Fruit fly (Drosophila melanogaster) whole organism, wandering third instar larva: Measurements from ENCODE around the gene CG6083.
"Not testable (repeated sequence)": the region's sequence is repeated elsewhere in the genome, so short reads cannot be mapped to it uniquely, and the experiment has no call there.

Source experiments
- Abd-B ChIP-seq: fragments of >200 bp; optimal IDR thresholded peaks from 2 replicates; lab custom pipeline; 2017; ENCODE audit warnings: missing biosample characterization, missing genetic modification characterization
- CG32264 ChIP-seq: fragments of 200-800 bp; sonication (Bioruptor generic); optimal IDR thresholded peaks from 2 replicates; lab custom pipeline; 2016; ENCODE audit warnings: missing biosample characterization, missing genetic modification characterization
- Dfd ChIP-seq: fragments of >200 bp; optimal IDR thresholded peaks from 2 replicates; lab custom pipeline; 2017; ENCODE audit warnings: missing biosample characterization, missing genetic modification characterization
- Dif ChIP-seq: fragments of 200-275, 200-300 bp; sonication (Bioruptor generic); optimal IDR thresholded peaks from 2 replicates; lab custom pipeline; 2018; ENCODE audit warnings: missing biosample characterization, missing genetic modification characterization; ENCODE audit not compliant: partially characterized antibody
- GATAd ChIP-seq: sonication (Bioruptor generic); optimal IDR thresholded peaks from 2 replicates; lab custom pipeline; 2016; ENCODE audit warnings: missing biosample characterization, missing genetic modification characterization
- HLH106 ChIP-seq: fragments of 200-800 bp; optimal IDR thresholded peaks from 3 replicates; lab custom pipeline; 2019; ENCODE audit warnings: missing biosample characterization, mild to moderate bottlenecking, missing genetic modification characterization, moderate library complexity
- Hnf4 ChIP-seq: fragments of 200-800 bp; sonication (Bioruptor generic); optimal IDR thresholded peaks from 2 replicates; lab custom pipeline; 2016; ENCODE audit warnings: missing biosample characterization, mild to moderate bottlenecking, missing genetic modification characterization
- Hr78 ChIP-seq: fragments of >200 bp; optimal IDR thresholded peaks from 2 replicates; lab custom pipeline; 2017; ENCODE audit warnings: missing biosample characterization, missing genetic modification characterization
- Hr83 ChIP-seq: fragments of 200-300 bp; sonication (Bioruptor generic); optimal IDR thresholded peaks from 2 replicates; lab custom pipeline; 2016; ENCODE audit warnings: missing biosample characterization, mild to moderate bottlenecking, missing genetic modification characterization, moderate library complexity; ENCODE audit not compliant: poor library complexity, severe bottlenecking
- Jra ChIP-seq: sonication (Bioruptor generic); optimal IDR thresholded peaks from 2 replicates; lab custom pipeline; 2016; ENCODE audit warnings: missing biosample characterization, missing genetic modification characterization
- Myc ChIP-seq: fragments of >200 bp; optimal IDR thresholded peaks from 2 replicates; lab custom pipeline; 2017
- N ChIP-seq: fragments of >200 bp; optimal IDR thresholded peaks from 2 replicates; lab custom pipeline; 2018; ENCODE audit warnings: missing biosample characterization, missing external identifiers, missing genetic modification characterization
- OdsH ChIP-seq: fragments of 200-800 bp; sonication (Bioruptor generic); optimal IDR thresholded peaks from 2 replicates; lab custom pipeline; 2016; ENCODE audit warnings: missing biosample characterization, mild to moderate bottlenecking, missing genetic modification characterization
- Rel ChIP-seq, 2 experiments: fragments of 200-800 bp; sonication (Bioruptor generic) in 1 of 2; optimal IDR thresholded peaks; 2 replicates in 1 of 2; 3 replicates in 1 of 2; lab custom pipeline; 2016 to 2019; ENCODE audit warnings: mild to moderate bottlenecking in 2 of 2, missing biosample characterization in 2 of 2, missing genetic modification characterization in 2 of 2, moderate library complexity in 1 of 2
- Vsx2 ChIP-seq: fragments of 200-300, 225-300 bp; sonication (Bioruptor generic); optimal IDR thresholded peaks from 2 replicates; lab custom pipeline; 2018; ENCODE audit warnings: missing biosample characterization, missing genetic modification characterization; ENCODE audit not compliant: partially characterized antibody
- brk ChIP-seq: fragments of 200-800 bp; sonication (Bioruptor generic); optimal IDR thresholded peaks from 2 replicates; lab custom pipeline; 2016; ENCODE audit warnings: missing biosample characterization, mild to moderate bottlenecking, missing genetic modification characterization
- dl ChIP-seq, 2 experiments: fragments of 175-275, 200-275 bp in 1 of 2; fragments of 200-275 bp in 1 of 2; sonication (Bioruptor generic); optimal IDR thresholded peaks; lab custom pipeline; 2018; ENCODE audit warnings: mild to moderate bottlenecking in 2 of 2, missing biosample characterization in 2 of 2, missing genetic modification characterization in 2 of 2, moderate library complexity in 2 of 2; ENCODE audit not compliant: partially characterized antibody in 2 of 2, insufficient read depth in 1 of 2
- dsf ChIP-seq: sonication (Bioruptor generic); optimal IDR thresholded peaks from 2 replicates; lab custom pipeline; 2016; ENCODE audit warnings: missing biosample characterization, missing genetic modification characterization, borderline replicate concordance
- ey ChIP-seq: fragments of 200-800 bp; sonication (Bioruptor generic); optimal IDR thresholded peaks from 2 replicates; lab custom pipeline; 2016; ENCODE audit warnings: missing biosample characterization, missing genetic modification characterization
- foxo ChIP-seq, 2 experiments: fragments of 200-800 bp; sonication (Bioruptor generic); optimal IDR thresholded peaks; 2 replicates in 1 of 2; 3 replicates in 1 of 2; lab custom pipeline; 2016 to 2017; ENCODE audit warnings: missing biosample characterization in 2 of 2, missing genetic modification characterization in 2 of 2
- fru ChIP-seq: fragments of 200-800 bp; sonication (Bioruptor generic); optimal IDR thresholded peaks from 3 replicates; lab custom pipeline; 2016; ENCODE audit warnings: missing biosample characterization, mild to moderate bottlenecking, missing genetic modification characterization
- lola ChIP-seq: fragments of >200 bp; optimal IDR thresholded peaks from 2 replicates; lab custom pipeline; 2017; ENCODE audit warnings: missing biosample characterization, missing genetic modification characterization
- psq ChIP-seq: fragments of 200-800 bp; sonication (Bioruptor generic); optimal IDR thresholded peaks from 3 replicates; lab custom pipeline; 2017; ENCODE audit warnings: missing biosample characterization, mild to moderate bottlenecking, missing genetic modification characterization, moderate library complexity
- rgr ChIP-seq: fragments of 200-800 bp; sonication (Bioruptor generic); optimal IDR thresholded peaks from 3 replicates; lab custom pipeline; 2016; ENCODE audit warnings: missing biosample characterization, mild to moderate bottlenecking, missing genetic modification characterization
- sv ChIP-seq: fragments of 200-800 bp; sonication (Bioruptor generic); optimal IDR thresholded peaks from 3 replicates; lab custom pipeline; 2016; ENCODE audit warnings: missing biosample characterization, missing genetic modification characterization
- tai ChIP-seq: sonication (Bioruptor generic); optimal IDR thresholded peaks from 2 replicates; lab custom pipeline; 2016; ENCODE audit warnings: missing biosample characterization, missing genetic modification characterization
- woc ChIP-seq: sonication (Bioruptor generic); optimal IDR thresholded peaks from 2 replicates; lab custom pipeline; 2016; ENCODE audit warnings: missing biosample characterization, mild to moderate bottlenecking, missing genetic modification characterization

CG6083 gene

DNA sequence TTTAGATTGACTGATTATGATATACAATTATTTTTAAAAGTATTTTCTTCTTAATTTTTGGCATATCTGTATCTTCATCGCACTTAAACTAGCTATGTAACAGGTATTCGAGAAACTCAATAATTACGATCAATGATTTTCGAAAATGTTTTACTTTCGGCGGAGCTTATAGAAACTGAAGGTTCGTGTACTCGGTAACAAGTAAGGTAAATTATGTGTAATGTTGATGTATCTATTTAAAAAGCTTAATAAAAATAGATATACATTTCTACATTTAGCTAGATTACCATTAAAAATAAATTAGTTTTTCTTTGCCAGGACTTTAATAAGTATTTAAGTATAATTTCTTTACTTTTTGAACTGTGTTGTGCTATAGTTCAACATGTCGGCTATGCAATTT, 47.1 kb downstream of the CG6083 start:
- TF ChIP-seq Abd-B (GFP tag; lab: Kevin White, UChicago), result no peak
- TF ChIP-seq Myc (lab: Kevin White, UChicago), result peak; percentile 7

DNA sequence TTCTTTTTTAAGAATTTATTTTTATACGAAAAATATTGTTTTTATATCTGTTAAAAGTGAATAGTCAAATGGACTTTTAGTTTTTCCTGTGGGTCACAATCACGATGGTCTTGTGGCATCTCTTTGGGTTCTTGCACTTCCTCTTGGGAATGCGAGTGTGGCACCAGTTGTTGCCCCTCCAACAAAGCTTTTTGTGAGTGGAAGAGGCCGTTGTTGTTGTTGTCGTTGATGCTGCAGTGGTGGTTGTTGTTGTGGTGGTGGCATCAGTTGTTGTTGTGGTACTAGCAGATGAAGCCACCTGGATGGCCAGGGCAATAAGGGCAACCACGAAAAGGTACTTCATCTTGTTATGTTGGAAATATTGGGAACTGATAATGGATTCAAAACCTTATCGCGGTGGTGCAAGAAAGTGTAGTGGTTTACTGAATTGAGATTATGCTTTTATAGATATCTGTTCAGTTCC, 47.7 kb downstream of the CG6083 start, which contains the start of gene CG33270:
TSS of gene CG33270 (minus strand) at position 413 of the 463 bp plus-strand sequence.
- TF ChIP-seq dl (GFP tag; optimal IDR thresholded peaks at IDR 0.05; lab: Kevin White, UChicago; ENCODE audit: insufficient read depth in 1 of 2, partially characterized antibody in 2 of 2) (no peak), lola (GFP tag; lab: Kevin White, UChicago) (no peak), Hr83 (GFP tag; lab: Kevin White, UChicago) (no peak), Dfd (GFP tag; lab: Kevin White, UChicago) (no peak), psq (GFP tag; lab: Kevin White, UChicago) (no peak), brk (GFP tag; lab: Kevin White, UChicago) (no peak), Dif (GFP tag; lab: Kevin White, UChicago) (no peak), Hr78 (no peak), Jra (GFP tag; lab: Kevin White, UChicago) (no peak), OdsH (no peak), Hnf4 (no peak), tai (no peak), sv (GFP tag; lab: Kevin White, UChicago) (no peak), GATAd (GFP tag; lab: Kevin White, UChicago) (no peak), ey (GFP tag; lab: Kevin White, UChicago) (no peak), Vsx2 (GFP tag; lab: Kevin White, UChicago) (no peak), foxo (GFP tag; optimal IDR thresholded peaks at IDR 0.05; lab: Kevin White, UChicago) (no peak), N (GFP tag; lab: Kevin White, UChicago) (no peak), fru (no peak), dsf (GFP tag; lab: Kevin White, UChicago) (no peak)

DNA sequence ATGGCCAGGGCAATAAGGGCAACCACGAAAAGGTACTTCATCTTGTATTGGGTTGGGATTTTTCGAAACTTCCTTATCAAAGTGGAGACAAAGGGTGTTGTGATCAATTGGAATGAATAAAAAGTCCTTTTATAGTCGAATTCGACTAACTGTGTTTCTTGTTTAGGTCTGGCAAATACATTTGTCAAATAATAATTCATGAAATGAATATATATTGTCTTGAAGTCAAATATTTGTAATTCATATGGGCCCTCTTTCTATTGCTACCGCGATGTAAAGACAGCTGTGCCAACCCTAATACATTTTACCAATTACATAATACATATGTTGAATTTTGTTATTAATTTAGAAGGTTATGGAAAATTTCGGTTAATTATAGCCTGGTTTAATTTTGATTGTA, 48.5 kb downstream of the CG6083 start, which contains the start of gene CG33271:
TSS of gene CG33271 (minus strand) at position 101 of the 400 bp plus-strand sequence.
- TF ChIP-seq Rel (GFP tag; optimal IDR thresholded peaks at IDR 0.05; lab: Kevin White, UChicago) (no peak), Rel (tag; optimal IDR thresholded peaks at IDR 0.05; lab: Kevin White, UChicago) (no peak), Jra (GFP tag; lab: Kevin White, UChicago) (no peak), Hr78 (no peak), rgr (GFP tag; lab: Kevin White, UChicago) (no peak), CG32264 (GFP tag; lab: Kevin White, UChicago) (no peak)
- TF ChIP-seq, all 38 proteins: peak for 0

dm6 chr3L:11576944-11577343, 49.0 kb downstream of the CG6083 start, which contains the start of gene CG33489:
CG33489 (minus strand) TSS chr3L:11577044.
- not testable (repeated sequence) for TF ChIP-seq Dif (GFP tag; lab: Kevin White, UChicago); sv (GFP tag; lab: Kevin White, UChicago); tai

DNA sequence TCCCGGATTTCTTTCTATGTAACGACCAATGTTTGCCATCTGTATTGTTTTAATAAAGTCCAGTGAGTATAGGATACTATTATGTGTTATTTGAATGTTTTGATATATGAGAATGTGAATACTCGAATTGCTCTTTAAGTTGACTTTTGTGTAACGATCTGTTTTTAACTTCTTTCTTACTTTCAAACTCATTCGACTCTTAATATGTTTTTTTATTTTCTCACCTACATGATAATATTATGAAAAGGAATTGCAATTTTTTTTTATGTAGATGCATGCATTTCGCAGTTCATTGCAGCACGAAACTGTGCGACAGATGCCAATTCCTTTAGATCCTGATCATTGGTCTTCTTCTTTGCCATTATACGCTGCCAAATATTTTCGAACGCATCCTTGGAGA, 51.4 kb downstream of the CG6083 start, which contains the start of gene CG33490:
TSS of gene CG33490 (minus strand) at position 101 of the 400 bp plus-strand sequence.
- TF ChIP-seq Vsx2 (GFP tag; lab: Kevin White, UChicago) (no peak), ey (GFP tag; lab: Kevin White, UChicago) (no peak), foxo (GFP tag; optimal IDR thresholded peaks at IDR 0.05; lab: Kevin White, UChicago) (no peak), sv (GFP tag; lab: Kevin White, UChicago) (no peak), Hr78 (no peak), N (GFP tag; lab: Kevin White, UChicago) (no peak), fru (no peak), dl (GFP tag; optimal IDR thresholded peaks at IDR 0.05; lab: Kevin White, UChicago; ENCODE audit: insufficient read depth in 1 of 2, partially characterized antibody in 2 of 2) (no peak), woc (GFP tag; lab: Kevin White, UChicago) (no peak), HLH106 (tag; lab: Kevin White, UChicago) (no peak), dsf (GFP tag; lab: Kevin White, UChicago) (no peak), brk (GFP tag; lab: Kevin White, UChicago) (no peak), CG32264 (GFP tag; lab: Kevin White, UChicago) (no peak), Rel (GFP tag; optimal IDR thresholded peaks at IDR 0.05; lab: Kevin White, UChicago) (no peak), Rel (tag; optimal IDR thresholded peaks at IDR 0.05; lab: Kevin White, UChicago) (no peak), Dif (GFP tag; lab: Kevin White, UChicago) (no peak), Myc (lab: Kevin White, UChicago) (no peak)
- TF ChIP-seq, all 38 proteins: peak for 0
